Worm (Caenorhabditis elegans): Measurements from ENCODE around the gene cwp-5.

DNA sequence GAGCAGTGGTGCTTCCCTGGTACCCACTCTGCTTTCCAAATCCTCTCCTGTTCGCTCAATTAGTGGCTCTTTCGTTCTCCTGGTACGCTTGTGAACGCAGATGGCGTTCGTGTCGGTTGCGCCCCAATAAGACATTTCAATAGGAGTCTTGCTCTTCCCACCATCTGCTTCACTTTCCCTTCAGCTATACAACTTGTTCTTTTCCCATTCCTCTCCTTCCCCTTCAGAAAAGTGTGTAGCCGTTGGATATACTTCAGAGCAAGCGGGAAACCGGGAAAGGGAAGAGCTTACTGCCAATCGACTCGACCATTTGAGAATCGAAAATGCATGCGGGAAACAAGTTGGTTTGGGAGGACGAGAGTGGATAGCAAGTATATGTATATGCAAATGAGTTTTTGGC lies 46.5 kb downstream of the cwp-5 start:
- TF ChIP-seq ztf-4 (tag; optimal IDR thresholded peaks at IDR 0.05) (no peak), unc-55 (GFP tag; optimal IDR thresholded peaks at IDR 0.05) (no peak), skn-1 (tag; optimal IDR thresholded peaks at IDR 0.05) (no peak), nhr-77 (tag; optimal IDR thresholded peaks at IDR 0.05) (no peak), alr-1 (tag; optimal IDR thresholded peaks at IDR 0.05) (no peak), ztf-1 (GFP tag; conservative IDR thresholded peaks at IDR 0.05) (no peak), nhr-6 (tag; optimal IDR thresholded peaks at IDR 0.05) (no peak), unc-39 (tag; optimal IDR thresholded peaks at IDR 0.05) (no peak), lin-13 (GFP tag; optimal IDR thresholded peaks at IDR 0.05) (no peak), lin-11 (tag; optimal IDR thresholded peaks at IDR 0.05) (no peak), C34F6.9 (tag; optimal IDR thresholded peaks at IDR 0.05) (no peak), egl-27 (tag; optimal IDR thresholded peaks at IDR 0.05) (no peak), nhr-25 (tag; optimal IDR thresholded peaks at IDR 0.05) (no peak)
